Fruit fly (Drosophila melanogaster): ENCODE measurements around the gene CG10859.

CG10859 gene

dm6 chr2L:13398614-13399161 is at the start of gene CG10859, which contains the start of gene CG7110 (continued):
- TF ChIP-seq mam (GFP tag; optimal IDR thresholded peaks at IDR 0.05) (no peak), lola (GFP tag; optimal IDR thresholded peaks at IDR 0.05) (no peak), vvl (GFP tag; IDR thresholded peaks at IDR 0.05) (peak; percentile 33; the same call in 1 of the 2 replicates), CG9932 (GFP tag; IDR thresholded peaks at IDR 0.05) (no peak), HLH54F (GFP tag; optimal IDR thresholded peaks at IDR 0.05) (no peak), CG15601 (tag; optimal IDR thresholded peaks at IDR 0.05) (peak; percentile 33), disco-r (GFP tag; optimal IDR thresholded peaks at IDR 0.05) (no peak), CG32532 (GFP tag; IDR thresholded peaks at IDR 0.05) (peak; percentile 55; the same call in 1 of the 2 replicates), CG34224 (GFP tag; IDR thresholded peaks at IDR 0.05; ENCODE audit: partially characterized antibody) (no peak), toy (GFP tag; IDR thresholded peaks at IDR 0.05) (no peak), Hey (tag; optimal IDR thresholded peaks at IDR 0.05) (no peak), PHDP (tag; optimal IDR thresholded peaks at IDR 0.05) (peak; percentile 68), Ada2b (GFP tag; IDR thresholded peaks at IDR 0.05) (no peak), crc (GFP tag; optimal IDR thresholded peaks at IDR 0.05) (no peak), Camta (GFP tag; optimal IDR thresholded peaks at IDR 0.05) (no peak), CTCF (GFP tag; optimal IDR thresholded peaks at IDR 0.05) (no peak), CG4707 (GFP tag; optimal IDR thresholded peaks at IDR 0.05) (peak; percentile 43), pnt (GFP tag; optimal IDR thresholded peaks at IDR 0.05) (no peak), ftz-f1 (GFP tag; optimal IDR thresholded peaks at IDR 0.05) (no peak), CG3163 (GFP tag; optimal IDR thresholded peaks at IDR 0.05) (no peak), CG2678 (tag; optimal IDR thresholded peaks at IDR 0.05) (peak; percentile 43), mirr (GFP tag; optimal IDR thresholded peaks at IDR 0.05) (peak; percentile 55), schlank (tag; optimal IDR thresholded peaks at IDR 0.05) (no peak), pita (GFP tag; optimal IDR thresholded peaks at IDR 0.05) (no peak), CG16813 (GFP tag; IDR thresholded peaks at IDR 0.05; ENCODE audit: partially characterized antibody) (no peak), Bgb (GFP tag; IDR thresholded peaks at IDR 0.05; ENCODE audit: partially characterized antibody) (peak; percentile 29; the same call in 1 of the 2 replicates)

dm6 chr2L:13445249-13445846 is 46.9 kb upstream of the CG10859 start, which contains the start of gene Hacd2:
Gene Hacd2, minus strand, starts transcription at chr2L:13445651.
- TF ChIP-seq HLH54F (GFP tag; optimal IDR thresholded peaks at IDR 0.05) (peak; percentile 39), CG12155 (GFP tag; optimal IDR thresholded peaks at IDR 0.05) (no peak), CG3995 (GFP tag; optimal IDR thresholded peaks at IDR 0.05) (no peak), p53 (GFP tag; optimal IDR thresholded peaks at IDR 0.05) (peak; percentile 0), CG10267 (tag; optimal IDR thresholded peaks at IDR 0.05) (peak; percentile 94), CG17829 (tag; optimal IDR thresholded peaks at IDR 0.05) (no peak), Sry-δ (GFP tag; optimal IDR thresholded peaks at IDR 0.05) (peak; percentile 47), chn (GFP tag; optimal IDR thresholded peaks at IDR 0.05) (peak; percentile 27), en (GFP tag; optimal IDR thresholded peaks at IDR 0.05) (no peak), Rfx (GFP tag; IDR thresholded peaks at IDR 0.05) (peak; percentile 53; the same call in 1 of the 2 replicates), fu2 (GFP tag; optimal IDR thresholded peaks at IDR 0.05) (peak; percentile 11), Myb (GFP tag; optimal IDR thresholded peaks at IDR 0.05) (peak; percentile 100), Mad (GFP tag; optimal IDR thresholded peaks at IDR 0.05) (peak; percentile 25), dan (GFP tag; IDR thresholded peaks at IDR 0.05) (no peak), emc (GFP tag; optimal IDR thresholded peaks at IDR 0.05) (no peak), CG12942 (GFP tag; optimal IDR thresholded peaks at IDR 0.05) (peak; percentile 17), jigr1 (GFP tag; IDR thresholded peaks at IDR 0.05) (no peak), otp (GFP tag; IDR thresholded peaks at IDR 0.05) (no peak), gt (GFP tag; IDR thresholded peaks at IDR 0.05) (no peak), Sin3A (optimal IDR thresholded peaks at IDR 0.05) (peak; percentile 35), NC2β (GFP tag; optimal IDR thresholded peaks at IDR 0.05) (peak; percentile 5), CG10959 (GFP tag; IDR thresholded peaks at IDR 0.05) (no peak), CG1832 (GFP tag; optimal IDR thresholded peaks at IDR 0.05) (no peak), Sox100B (GFP tag; optimal IDR thresholded peaks at IDR 0.05) (no peak), Trl (optimal IDR thresholded peaks at IDR 0.05) (no peak), Trl (GFP tag; optimal IDR thresholded peaks at IDR 0.05) (peak; percentile 49), Lhr (GFP tag; optimal IDR thresholded peaks at IDR 0.05) (peak; percentile 92), Dip2 (GFP tag; IDR thresholded peaks at IDR 0.05) (no peak)

Data from whole organism, embryonic.